Worm (Caenorhabditis elegans) whole organism, late embryonic: ENCODE results near the gene pbo-1.
"Not testable (repeated sequence)": the region's sequence is repeated elsewhere in the genome, so short reads cannot be mapped to it uniquely, and the experiment has no call there.

Experiments used
- T23F11.4 ChIP-seq: fragments of 200-800 bp; sonication (Bioruptor generic); optimal IDR thresholded peaks from 2 replicates; lab custom pipeline; 2018; ENCODE audit warnings: mild to moderate bottlenecking, missing genetic modification characterization, missing compliant biosample characterization
- Y22D7AL.16 ChIP-seq: sonication (generic microtip); optimal IDR thresholded peaks from 2 replicates; lab custom pipeline; 2016; ENCODE audit warnings: missing genetic modification characterization, missing compliant biosample characterization
- ceh-18 ChIP-seq: sonication (generic microtip); optimal IDR thresholded peaks from 2 replicates; lab custom pipeline; 2016; ENCODE audit warnings: missing genetic modification characterization, missing compliant biosample characterization
- ceh-22 ChIP-seq: sonication (generic microtip); optimal IDR thresholded peaks from 2 replicates; lab custom pipeline; 2017; ENCODE audit warnings: missing biosample characterization, missing genetic modification characterization
- ceh-24 ChIP-seq: sonication (generic microtip); optimal IDR thresholded peaks from 2 replicates; lab custom pipeline; 2016; ENCODE audit warnings: mild to moderate bottlenecking, missing genetic modification characterization, missing compliant biosample characterization
- ceh-6 ChIP-seq: fragments of 200-800 bp; sonication (Bioruptor generic); optimal IDR thresholded peaks from 2 replicates; lab custom pipeline; 2018; ENCODE audit warnings: mild to moderate bottlenecking, missing genetic modification characterization, missing compliant biosample characterization
- che-1 ChIP-seq: sonication (generic microtip); optimal IDR thresholded peaks from 2 replicates; lab custom pipeline; 2016; ENCODE audit warnings: mild to moderate bottlenecking, missing genetic modification characterization, missing compliant biosample characterization
- dve-1 ChIP-seq: sonication (generic microtip); optimal IDR thresholded peaks from 2 replicates; lab custom pipeline; 2017; ENCODE audit warnings: antibody characterized with exemption, mild to moderate bottlenecking, missing genetic modification characterization, missing compliant biosample characterization
- elt-2 ChIP-seq: sonication (generic microtip); optimal IDR thresholded peaks from 2 replicates; lab custom pipeline; 2016; ENCODE audit warnings: missing genetic modification reagents, missing genetic modification characterization, missing compliant biosample characterization
- fax-1 ChIP-seq: sonication (generic microtip); optimal IDR thresholded peaks from 2 replicates; lab custom pipeline; 2016; ENCODE audit warnings: missing genotype, missing genetic modification characterization, missing compliant biosample characterization
- fkh-6 ChIP-seq: sonication (generic microtip); optimal IDR thresholded peaks from 2 replicates; lab custom pipeline; 2016; ENCODE audit warnings: missing genetic modification characterization, missing compliant biosample characterization
- gmeb-2 ChIP-seq: sonication (generic microtip); optimal IDR thresholded peaks from 2 replicates; lab custom pipeline; 2016; ENCODE audit warnings: missing genetic modification characterization, inconsistent platforms, missing compliant biosample characterization
- hlh-13 ChIP-seq: fragments of 200-800 bp; sonication (Bioruptor generic); optimal IDR thresholded peaks from 2 replicates; lab custom pipeline; 2018; ENCODE audit warnings: mild to moderate bottlenecking, missing genetic modification characterization, missing compliant biosample characterization
- hlh-30 ChIP-seq: sonication (generic microtip); optimal IDR thresholded peaks from 2 replicates; lab custom pipeline; 2017; ENCODE audit warnings: antibody characterized with exemption, missing genetic modification characterization, missing compliant biosample characterization; ENCODE audit not compliant: insufficient read depth
- hlh-6 ChIP-seq: sonication (generic microtip); optimal IDR thresholded peaks from 2 replicates; lab custom pipeline; 2016; ENCODE audit warnings: missing genotype, missing genetic modification characterization, missing compliant biosample characterization
- lim-6 ChIP-seq: sonication (generic microtip); optimal IDR thresholded peaks from 2 replicates; lab custom pipeline; 2016; ENCODE audit warnings: missing genetic modification characterization, missing compliant biosample characterization
- mec-3 ChIP-seq: sonication (generic microtip); optimal IDR thresholded peaks from 2 replicates; lab custom pipeline; 2016; ENCODE audit warnings: borderline replicate concordance, missing genetic modification characterization, missing compliant biosample characterization
- nfya-1 ChIP-seq: sonication (generic microtip); optimal IDR thresholded peaks from 2 replicates; lab custom pipeline; 2017; ENCODE audit warnings: missing genetic modification characterization, mild to moderate bottlenecking, missing compliant biosample characterization, antibody characterized with exemption, moderate library complexity
- odd-2 ChIP-seq: sonication (generic microtip); optimal IDR thresholded peaks from 2 replicates; lab custom pipeline; 2017; ENCODE audit warnings: antibody characterized with exemption, mild to moderate bottlenecking, missing genetic modification characterization, missing compliant biosample characterization
- pax-1 ChIP-seq: fragments of 150-350 bp; optimal IDR thresholded peaks from 2 replicates; lab custom pipeline; 2014; ENCODE audit warnings: missing biosample characterization, missing genetic modification characterization
- pros-1 ChIP-seq: fragments of 150-350 bp; optimal IDR thresholded peaks from 2 replicates; lab custom pipeline; 2014; ENCODE audit warnings: missing biosample characterization, missing genetic modification reagents, missing genetic modification characterization
- rnt-1 ChIP-seq: sonication (generic microtip); optimal IDR thresholded peaks from 2 replicates; lab custom pipeline; 2016; ENCODE audit warnings: missing genetic modification characterization, missing compliant biosample characterization
- sox-2 ChIP-seq: fragments of 200-800 bp; sonication (Bioruptor generic); IDR thresholded peaks from 2 replicates; pipeline ENCODE4 v1.3.6; 2022; ENCODE audit warnings: missing genetic modification reagents, missing genetic modification characterization, missing compliant biosample characterization
- syd-9 ChIP-seq: sonication (generic microtip); optimal IDR thresholded peaks from 2 replicates; lab custom pipeline; 2016; ENCODE audit warnings: mild to moderate bottlenecking, missing genetic modification characterization, moderate library complexity, missing compliant biosample characterization
- ttx-3 ChIP-seq: sonication (generic microtip); optimal IDR thresholded peaks from 2 replicates; lab custom pipeline; 2016; ENCODE audit warnings: missing genetic modification reagents, missing genetic modification characterization, missing compliant biosample characterization
- unc-42 ChIP-seq: sonication (generic microtip); optimal IDR thresholded peaks from 2 replicates; lab custom pipeline; 2016; ENCODE audit warnings: missing genotype, missing genetic modification characterization, missing compliant biosample characterization
- ztf-16 ChIP-seq: sonication (generic microtip); optimal IDR thresholded peaks from 2 replicates; lab custom pipeline; 2017; ENCODE audit warnings: missing genetic modification characterization, missing compliant biosample characterization

pbo-1 gene

ce11 chrIII:2711527-2711926, 25.3 kb upstream of the pbo-1 start:
- TF ChIP-seq pros-1 (tag; lab: Kevin White, UChicago): no peak
- no peak for TF ChIP-seq ttx-3 (tag; lab: Kevin White, UChicago)
- no peak for TF ChIP-seq hlh-30
- no peak for TF ChIP-seq hlh-6 (tag; lab: Kevin White, UChicago)
- TF ChIP-seq, all 69 proteins: peak for 0

ce11 chrIII:2710211-2710610, 23.9 kb upstream of the pbo-1 start:
- TF ChIP-seq ztf-16 (no peak), syd-9 (tag; lab: Kevin White, UChicago) (no peak), ceh-6 (no peak), odd-2 (no peak), fax-1 (tag; lab: Kevin White, UChicago) (no peak), gmeb-2 (tag; lab: Kevin White, UChicago) (no peak)

ce11 chrIII:2700637-2701036, 14.4 kb upstream of the pbo-1 start, which contains the start of gene set-27:
set-27 (plus strand) TSS chrIII:2700937.
- no peak for TF ChIP-seq lim-6
- TF ChIP-seq ceh-24 (tag; lab: Kevin White, UChicago): no peak
- TF ChIP-seq unc-42: no peak
- no peak for TF ChIP-seq mec-3 (tag; lab: Kevin White, UChicago)
- no peak for TF ChIP-seq fkh-6
- no peak for TF ChIP-seq che-1 (tag; lab: Kevin White, UChicago)
- no peak for TF ChIP-seq T23F11.4
- TF ChIP-seq hlh-13 (GFP tag; lab: Kevin White, UChicago): no peak
- TF ChIP-seq, all 69 proteins: peak for 0

ce11 chrIII:2699363-2699762, 13.1 kb upstream of the pbo-1 start, which contains the start of gene cox-6B:
cox-6B (plus strand) TSS chrIII:2699663.
- not testable (repeated sequence) for TF ChIP-seq pros-1 (tag; lab: Kevin White, UChicago); nfya-1; ztf-16

- peak; percentile 9 for TF ChIP-seq unc-42
- TF ChIP-seq pax-1: no peak
These were observed 12.5 kb upstream of the pbo-1 start, which contains the start of gene slc-30A9 for ce11 chrIII:2698740-2699139. slc-30A9 (minus strand) TSS chrIII:2698817.

ce11 chrIII:2687412-2687811, 1.1 kb upstream of the pbo-1 start:
- TF ChIP-seq rnt-1 (tag; lab: Kevin White, UChicago) (no peak), pros-1 (tag; lab: Kevin White, UChicago) (no peak), elt-2 (tag; lab: Kevin White, UChicago) (peak; percentile 71), ceh-22 (no peak), sox-2 (GFP tag; lab: Robert Waterston, UW) (no peak)
- TF ChIP-seq, all 69 proteins: peak for 1

ce11 chrIII:2686663-2687062, 400 bp upstream of the pbo-1 start:
- TF ChIP-seq Y22D7AL.16 (tag; lab: Kevin White, UChicago) (no peak), odd-2 (no peak), unc-42 (peak; percentile 79), hlh-6 (tag; lab: Kevin White, UChicago) (no peak)
- TF ChIP-seq, all 69 proteins: peak for 1

- peak; percentile 97 for TF ChIP-seq dve-1 (tag; lab: Kevin White, UChicago)
- no peak for TF ChIP-seq ceh-18 (tag; lab: Kevin White, UChicago)
These were observed 2.9 kb downstream of the pbo-1 start for ce11 chrIII:2683403-2683802.
